Worm (Caenorhabditis elegans): ENCODE results near the gene pals-34.

ce11 chrV:7954552-7954951, 1.7 kb downstream of the pals-34 start, which contains the start of gene F26D11.13:
- TF ChIP-seq unc-3 (GFP tag; conservative IDR thresholded peaks at IDR 0.05) (no peak), unc-3 (tag; optimal IDR thresholded peaks at IDR 0.05) (no peak), ama-1 (optimal IDR thresholded peaks at IDR 0.05) (no peak), elt-2 (tag; optimal IDR thresholded peaks at IDR 0.05) (no peak), madf-2 (tag; optimal IDR thresholded peaks at IDR 0.05) (no peak)
